Worm (Caenorhabditis elegans): Measurements from ENCODE around the gene fbxb-51.

Gene fbxb-51

DNA sequence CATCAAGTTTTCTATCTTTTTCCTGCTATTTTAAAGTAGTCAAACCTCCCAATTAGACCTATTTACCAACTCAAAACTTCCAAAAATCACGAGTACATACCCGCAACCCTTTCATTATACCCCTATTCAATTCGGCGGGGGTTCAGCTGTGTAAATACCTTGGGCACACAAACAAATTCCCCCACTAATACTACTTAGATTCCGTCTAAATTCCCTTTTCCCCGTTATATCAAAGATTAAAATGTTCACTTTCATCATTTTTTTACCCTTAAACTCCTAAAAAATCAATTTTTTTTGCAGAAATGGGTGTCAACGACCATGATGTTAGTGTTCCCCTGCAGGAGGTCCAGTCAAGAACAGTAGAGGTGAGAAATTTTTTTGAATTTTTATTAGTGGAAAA, 46.2 kb upstream of the fbxb-51 start, which contains the start of gene fdgt-1:
Gene fdgt-1 (plus strand): TSS at position 301 of the 400 bp plus-strand sequence.
- no peak for TF ChIP-seq F37B4.10 (GFP tag; IDR thresholded peaks at IDR 0.05)
- TF ChIP-seq B0261.1 (tag; optimal IDR thresholded peaks at IDR 0.05) = no peak
- TF ChIP-seq F57C9.4 (tag; optimal IDR thresholded peaks at IDR 0.05) = no peak
- TF ChIP-seq hlh-26 (GFP tag; conservative IDR thresholded peaks at IDR 0.05) = no peak
- no peak for TF ChIP-seq gei-17 (GFP tag; optimal IDR thresholded peaks at IDR 0.05)
- TF ChIP-seq hsf-1 (GFP tag; IDR thresholded peaks at IDR 0.05) = no peak
- TF ChIP-seq ztf-22 (GFP tag; optimal IDR thresholded peaks at IDR 0.05) = no peak
- TF ChIP-seq ceh-79 (tag; optimal IDR thresholded peaks at IDR 0.05) = no peak
- TF ChIP-seq nhr-80 (tag; optimal IDR thresholded peaks at IDR 0.05) = no peak
- TF ChIP-seq hrde-1 (tag; optimal IDR thresholded peaks at IDR 0.05; ENCODE audit: borderline replicate concordance) = no peak
- no peak for TF ChIP-seq ZK185.1 (tag; optimal IDR thresholded peaks at IDR 0.05; ENCODE audit: poor library complexity, severe bottlenecking)
- TF ChIP-seq let-607 (tag; optimal IDR thresholded peaks at IDR 0.05) = no peak

DNA sequence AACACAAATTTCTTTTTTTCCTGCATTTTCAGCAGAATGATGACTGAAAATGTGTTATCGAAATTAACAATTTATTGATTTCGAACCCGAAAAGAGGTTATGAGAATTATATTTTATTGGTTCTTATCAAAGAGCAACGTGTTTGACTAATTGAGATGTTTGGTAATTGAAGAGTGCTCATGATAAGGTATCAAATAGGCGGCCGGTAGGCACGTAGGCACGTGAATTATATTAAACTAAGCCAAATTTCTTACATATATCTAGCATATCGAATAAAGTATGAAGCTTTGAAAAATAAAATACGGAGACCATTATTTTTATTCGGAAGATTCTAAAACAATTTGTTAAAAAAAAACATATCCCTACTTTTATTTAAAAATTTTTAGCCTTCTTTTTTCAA, 33.2 kb upstream of the fbxb-51 start, which contains the start of gene math-45:
Gene math-45 (minus strand): TSS at position 101 of the 400 bp plus-strand sequence.
- TF ChIP-seq madf-6 (GFP tag; IDR thresholded peaks at IDR 0.05) = no peak
- no peak for TF ChIP-seq hrde-1 (tag; optimal IDR thresholded peaks at IDR 0.05; ENCODE audit: borderline replicate concordance)
- no peak for TF ChIP-seq bed-1 (GFP tag; IDR thresholded peaks at IDR 0.05)
- TF ChIP-seq let-607 (tag; optimal IDR thresholded peaks at IDR 0.05) = no peak
- no peak for TF ChIP-seq nfyb-1 (GFP tag; IDR thresholded peaks at IDR 0.05)
- no peak for TF ChIP-seq snpc-3.4 (tag; optimal IDR thresholded peaks at IDR 0.05)
- TF ChIP-seq ceh-100 (GFP tag; IDR thresholded peaks at IDR 0.05) = no peak
- no peak for TF ChIP-seq F33H1.4 (GFP tag; IDR thresholded peaks at IDR 0.05)
- TF ChIP-seq Y95B8A.8 (GFP tag; IDR thresholded peaks at IDR 0.05) = no peak
- no peak for TF ChIP-seq ztf-26 (tag; optimal IDR thresholded peaks at IDR 0.05)

DNA sequence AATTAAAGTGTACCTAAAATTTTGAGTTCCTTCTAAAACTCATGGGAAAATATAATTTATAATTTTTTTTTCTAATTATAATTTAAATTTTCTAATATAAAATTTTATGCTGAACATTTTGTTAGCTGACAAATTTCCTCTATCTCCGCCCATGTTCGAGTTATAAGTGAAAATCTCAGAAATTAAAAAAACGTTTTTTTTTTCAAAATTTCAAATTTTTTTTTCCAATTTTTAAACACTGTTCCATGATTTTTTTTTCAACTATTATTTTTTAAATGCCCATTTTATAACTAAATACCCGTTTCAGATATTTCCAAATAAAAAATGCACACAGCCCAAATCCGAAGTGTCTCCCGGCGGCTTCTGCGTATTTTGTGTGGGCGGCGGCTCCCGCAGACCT, 31.6 kb upstream of the fbxb-51 start, which contains the start of gene Y51H7BR.8:
Gene Y51H7BR.8 (plus strand): TSS at position 301 of the 400 bp plus-strand sequence.
- TF ChIP-seq egl-18 (GFP tag; IDR thresholded peaks at IDR 0.05) = no peak
- TF ChIP-seq nhr-120 (GFP tag; IDR thresholded peaks at IDR 0.05) = no peak
- no peak for TF ChIP-seq ZK185.1 (tag; optimal IDR thresholded peaks at IDR 0.05; ENCODE audit: poor library complexity, severe bottlenecking)
- TF ChIP-seq B0035.1 (tag; optimal IDR thresholded peaks at IDR 0.05) = no peak
- TF ChIP-seq aptf-3 (GFP tag; IDR thresholded peaks at IDR 0.05) = no peak
- no peak for TF ChIP-seq lsy-27 (tag; optimal IDR thresholded peaks at IDR 0.05; ENCODE audit: borderline replicate concordance, insufficient read depth)
- no peak for TF ChIP-seq ztf-18 (tag; optimal IDR thresholded peaks at IDR 0.05)
- TF ChIP-seq let-607 (tag; optimal IDR thresholded peaks at IDR 0.05) = no peak
- no peak for TF ChIP-seq snpc-4 (GFP tag; optimal IDR thresholded peaks at IDR 0.05)
- no peak for TF ChIP-seq snpc-4 (tag; optimal IDR thresholded peaks at IDR 0.05)
- TF ChIP-seq rpc-1 (optimal IDR thresholded peaks at IDR 0.05) = no peak
- no peak for TF ChIP-seq rpc-1 (tag; optimal IDR thresholded peaks at IDR 0.05)
- no peak for TF ChIP-seq pha-4 (tag; optimal IDR thresholded peaks at IDR 0.05)
- TF ChIP-seq dpl-1 (GFP tag; optimal IDR thresholded peaks at IDR 0.05) = no peak
- TF ChIP-seq let-526 (GFP tag; IDR thresholded peaks at IDR 0.05) = no peak

DNA sequence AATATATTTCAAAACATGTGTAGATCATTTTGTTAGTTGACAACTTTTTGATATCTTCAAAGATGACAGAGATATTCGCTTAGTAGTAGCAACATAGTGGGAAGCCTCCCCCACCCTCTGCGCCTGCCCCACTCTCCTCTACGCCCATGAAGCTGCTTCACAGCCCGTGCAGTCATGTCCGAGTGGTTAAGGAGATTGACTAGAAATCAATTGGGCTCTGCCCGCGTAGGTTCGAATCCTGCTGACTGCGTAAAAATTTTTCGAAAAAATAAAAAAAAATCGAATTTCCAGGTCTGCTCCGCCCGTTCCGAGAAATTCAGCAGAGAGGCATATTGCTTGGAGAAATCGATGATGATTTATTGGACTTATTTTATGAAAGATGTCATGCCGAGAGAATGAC, 30.6 kb upstream of the fbxb-51 start:
- no peak for TF ChIP-seq ceh-40 (GFP tag; IDR thresholded peaks at IDR 0.05)
- no peak for TF ChIP-seq ama-1 (optimal IDR thresholded peaks at IDR 0.05)
- peak in 1 of 2 experiments; percentile 25 for TF ChIP-seq ama-1 (GFP tag; optimal IDR thresholded peaks at IDR 0.05)
- peak; percentile 95 for TF ChIP-seq tbp1 (GFP tag; optimal IDR thresholded peaks at IDR 0.05)
- no peak for TF ChIP-seq ztf-6 (GFP tag; IDR thresholded peaks at IDR 0.05)
- peak in 1 of 3 experiments; percentile 45 for TF ChIP-seq lin-35 (GFP tag; optimal IDR thresholded peaks at IDR 0.05)
- TF ChIP-seq K11D2.4 (GFP tag; IDR thresholded peaks at IDR 0.05) = 0 out of 2 replicates have a peak, but pooled peaks have one; percentile 23
- no peak for TF ChIP-seq snpc-4 (GFP tag; optimal IDR thresholded peaks at IDR 0.05)
- no peak for TF ChIP-seq snpc-4 (tag; optimal IDR thresholded peaks at IDR 0.05)
- no peak for TF ChIP-seq nfya-2 (GFP tag; IDR thresholded peaks at IDR 0.05)
- TF ChIP-seq mcd-1 (GFP tag; IDR thresholded peaks at IDR 0.05) = peak; percentile 58
- TF ChIP-seq him-1 (tag; optimal IDR thresholded peaks at IDR 0.05) = peak; percentile 44
- no peak for TF ChIP-seq rcor-1 (GFP tag; IDR thresholded peaks at IDR 0.05)
- TF ChIP-seq attf-3 (GFP tag; conservative IDR thresholded peaks at IDR 0.05) = 0 out of 2 replicates have a peak, but pooled peaks have one; percentile 32
- TF ChIP-seq Y53G8AR.9 (GFP tag; conservative IDR thresholded peaks at IDR 0.05) = no peak
